Fruit fly (Drosophila melanogaster): ENCODE results near the gene btn.

Gene btn

dm6 chr3R:22626334-22626688, 39.9 kb upstream of the btn start (continued):
- no peak for TF ChIP-seq CG32532 (GFP tag; IDR thresholded peaks at IDR 0.05)
- TF ChIP-seq Hey (tag; optimal IDR thresholded peaks at IDR 0.05) = no peak
- TF ChIP-seq CG4328 (GFP tag; optimal IDR thresholded peaks at IDR 0.05) = no peak
- no peak for TF ChIP-seq insv (GFP tag; optimal IDR thresholded peaks at IDR 0.05)
- no peak for TF ChIP-seq al (GFP tag; IDR thresholded peaks at IDR 0.05)
- no peak for TF ChIP-seq Meics (GFP tag; optimal IDR thresholded peaks at IDR 0.05)
- no peak for TF ChIP-seq pros (GFP tag; optimal IDR thresholded peaks at IDR 0.05)

dm6 chr3R:22625514-22626333, 39.3 kb upstream of the btn start:
- TF ChIP-seq CG10543 (GFP tag; optimal IDR thresholded peaks at IDR 0.05) (no peak), CG14965 (GFP tag; optimal IDR thresholded peaks at IDR 0.05; ENCODE audit: borderline replicate concordance) (no peak), hkb (optimal IDR thresholded peaks at IDR 0.05) (no peak), hkb (GFP tag; IDR thresholded peaks at IDR 0.05) (no peak), z (GFP tag; IDR thresholded peaks at IDR 0.05) (no peak), CG10147 (GFP tag; optimal IDR thresholded peaks at IDR 0.05) (no peak), CG4424 (GFP tag; optimal IDR thresholded peaks at IDR 0.05) (peak; percentile 32), sens (GFP tag) (peak; percentile 87), CG8924 (tag; optimal IDR thresholded peaks at IDR 0.05) (peak; percentile 65), pita (GFP tag; optimal IDR thresholded peaks at IDR 0.05) (no peak), CG18599 (GFP tag; optimal IDR thresholded peaks at IDR 0.05) (no peak), Chrac-16 (GFP tag; optimal IDR thresholded peaks at IDR 0.05) (no peak), Rfx (GFP tag; IDR thresholded peaks at IDR 0.05) (no peak), Eip74EF (GFP tag; optimal IDR thresholded peaks at IDR 0.05) (peak in 1 of 2 experiments; percentile 7), CG17385 (GFP tag; optimal IDR thresholded peaks at IDR 0.05) (peak; percentile 22), CG3281 (GFP tag; optimal IDR thresholded peaks at IDR 0.05) (peak; percentile 25), CG11085 (GFP tag; IDR thresholded peaks at IDR 0.05) (no peak), CG11723 (GFP tag; optimal IDR thresholded peaks at IDR 0.05) (peak; percentile 8), CG7271 (tag; optimal IDR thresholded peaks at IDR 0.05) (no peak), p53 (GFP tag; optimal IDR thresholded peaks at IDR 0.05) (no peak), CG2712 (tag; optimal IDR thresholded peaks at IDR 0.05) (peak; percentile 74), ewg (GFP tag; optimal IDR thresholded peaks at IDR 0.05) (peak; percentile 8), wor (GFP tag; IDR thresholded peaks at IDR 0.05) (no peak), grau (tag; optimal IDR thresholded peaks at IDR 0.05) (peak; percentile 52), Abd-B (GFP tag; optimal IDR thresholded peaks at IDR 0.05) (peak; percentile 29), CG1647 (GFP tag; optimal IDR thresholded peaks at IDR 0.05) (no peak), CG10431 (GFP tag; optimal IDR thresholded peaks at IDR 0.05) (no peak), Bgb (GFP tag; IDR thresholded peaks at IDR 0.05; ENCODE audit: partially characterized antibody) (0 out of 2 replicates have a peak, but pooled peaks have one; percentile 4), NC2α (GFP tag; optimal IDR thresholded peaks at IDR 0.05) (no peak), Atf6 (GFP tag; IDR thresholded peaks at IDR 0.05) (no peak), CG5180 (GFP tag; optimal IDR thresholded peaks at IDR 0.05) (no peak), CG6813 (GFP tag; optimal IDR thresholded peaks at IDR 0.05) (peak; percentile 8), en (GFP tag; optimal IDR thresholded peaks at IDR 0.05) (no peak), CG17359 (tag; optimal IDR thresholded peaks at IDR 0.05) (peak; percentile 23), CG18764 (GFP tag; optimal IDR thresholded peaks at IDR 0.05) (peak; percentile 6), Adf1 (GFP tag; IDR thresholded peaks at IDR 0.05) (no peak), CG6689 (GFP tag; IDR thresholded peaks at IDR 0.05) (peak; percentile 57), Hr51 (GFP tag; optimal IDR thresholded peaks at IDR 0.05) (peak in 1 of 2 experiments; percentile 47), corto (GFP tag; optimal IDR thresholded peaks at IDR 0.05) (peak; percentile 30), gsb-n (tag; optimal IDR thresholded peaks at IDR 0.05) (peak; percentile 5), CG1024 (GFP tag; IDR thresholded peaks at IDR 0.05) (no peak)

Data from whole organism, embryonic.